Fruit fly (Drosophila melanogaster) whole organism, embryonic: ENCODE results near the gene Ada2a.
A peak's percentile ranks its signal among the peaks of the same experiment; 100 is the strongest.

Experiments used
- Adf1 ChIP-seq: fragments of 200-800 bp; sonication (Bioruptor generic); IDR thresholded peaks from 2 replicates; pipeline ENCODE4 v1.3.6; 2022; ENCODE audit warnings: missing biosample characterization, missing genetic modification characterization
- Bteb2 ChIP-seq: fragments of 200-800 bp; sonication (Bioruptor generic); optimal IDR thresholded peaks from 2 replicates; lab custom pipeline; 2016; ENCODE audit warnings: missing biosample characterization, missing genetic modification characterization
- CG11504 ChIP-seq: fragments of 200-800 bp; sonication (Bioruptor generic); optimal IDR thresholded peaks from 3 replicates; lab custom pipeline; 2019; ENCODE audit warnings: missing biosample characterization, mild to moderate bottlenecking, missing genetic modification characterization, moderate library complexity
- CG12391 ChIP-seq: fragments of 200-800 bp; sonication (Bioruptor generic); optimal IDR thresholded peaks from 3 replicates; lab custom pipeline; 2018; ENCODE audit warnings: missing biosample characterization, mild to moderate bottlenecking, missing genetic modification characterization, moderate library complexity
- CG14050 ChIP-seq: fragments of 200-800 bp; sonication (Bioruptor generic); IDR thresholded peaks from 3 replicates; pipeline ENCODE4 v1.3.6; 2022; ENCODE audit warnings: missing biosample characterization, missing genetic modification characterization
- CG15269 ChIP-seq: fragments of 200-800 bp; sonication (Bioruptor generic); optimal IDR thresholded peaks from 2 replicates; lab custom pipeline; 2018; ENCODE audit warnings: missing biosample characterization, mild to moderate bottlenecking, missing genetic modification characterization, moderate library complexity
- CG1529 ChIP-seq: fragments of 200-800 bp; sonication (Bioruptor generic); optimal IDR thresholded peaks from 3 replicates; lab custom pipeline; 2018; ENCODE audit warnings: missing biosample characterization, missing genetic modification characterization
- CG16779 ChIP-seq: fragments of 200-800 bp; sonication (Bioruptor generic); IDR thresholded peaks from 2 replicates; pipeline ENCODE4 v1.3.6; 2022; ENCODE audit warnings: missing biosample characterization, missing genetic modification characterization
- CG17612 ChIP-seq: fragments of 200-800 bp; sonication (Bioruptor generic); IDR thresholded peaks from 2 replicates; pipeline ENCODE4 v1.3.6; 2022; ENCODE audit warnings: missing biosample characterization, missing genetic modification characterization
- CG18599 ChIP-seq: fragments of 200-800 bp; sonication (Bioruptor generic); optimal IDR thresholded peaks from 3 replicates; lab custom pipeline; 2017; ENCODE audit warnings: missing biosample characterization, missing genetic modification characterization, mild to moderate bottlenecking, moderate library complexity, missing genetic modification reagents
- CG18619 ChIP-seq: fragments of 200-800 bp; sonication (Bioruptor generic); optimal IDR thresholded peaks from 3 replicates; lab custom pipeline; 2017; ENCODE audit warnings: missing biosample characterization, mild to moderate bottlenecking, missing genetic modification characterization
- CG3163 ChIP-seq: fragments of 200-800 bp; sonication (Bioruptor generic); optimal IDR thresholded peaks from 3 replicates; lab custom pipeline; 2016; ENCODE audit warnings: missing biosample characterization, missing genetic modification characterization
- CG34422 ChIP-seq: fragments of 200-800 bp; sonication (Bioruptor generic); IDR thresholded peaks from 3 replicates; pipeline ENCODE4 v1.3.6; 2022; ENCODE audit warnings: missing biosample characterization, missing genetic modification characterization
- CG3995 ChIP-seq: fragments of 200-800 bp; sonication (Bioruptor generic); optimal IDR thresholded peaks from 3 replicates; lab custom pipeline; 2016; ENCODE audit warnings: missing biosample characterization, missing genetic modification characterization
- CG43689 ChIP-seq: fragments of 200-800 bp; sonication (Bioruptor generic); IDR thresholded peaks from 2 replicates; pipeline ENCODE4 v1.3.6; 2022; ENCODE audit warnings: missing biosample characterization, missing genetic modification characterization
- CG4404 ChIP-seq: fragments of 200-800 bp; sonication (Bioruptor generic); IDR thresholded peaks from 2 replicates; pipeline ENCODE4 v1.3.6; 2022; ENCODE audit warnings: missing biosample characterization, missing genetic modification characterization
- CG4730 ChIP-seq: fragments of 200-800 bp; sonication (Bioruptor generic); IDR thresholded peaks from 2 replicates; pipeline ENCODE4 v1.3.6; 2022; ENCODE audit warnings: missing biosample characterization, missing genetic modification characterization
- CG5180 ChIP-seq: fragments of 200-800 bp; sonication (Bioruptor generic); optimal IDR thresholded peaks from 3 replicates; lab custom pipeline; 2017; ENCODE audit warnings: missing biosample characterization, missing genetic modification characterization, mild to moderate bottlenecking, moderate library complexity, missing genetic modification reagents
- CG6272 ChIP-seq: fragments of 200-800 bp; sonication (Bioruptor generic); IDR thresholded peaks from 2 replicates; pipeline ENCODE4 v1.3.6; 2022; ENCODE audit warnings: missing biosample characterization, missing genetic modification characterization
- CG7372 ChIP-seq: fragments of 200-800 bp; sonication (Bioruptor generic); IDR thresholded peaks from 2 replicates; pipeline ENCODE4 v1.3.6; 2022; ENCODE audit warnings: missing biosample characterization, missing genetic modification characterization
- CG7987 ChIP-seq: fragments of 200-800 bp; sonication (Bioruptor generic); optimal IDR thresholded peaks from 2 replicates; lab custom pipeline; 2018; ENCODE audit warnings: missing biosample characterization, mild to moderate bottlenecking, missing genetic modification characterization, moderate library complexity
- CG9876 ChIP-seq: fragments of 200-800 bp; sonication (Bioruptor generic); optimal IDR thresholded peaks from 2 replicates; lab custom pipeline; 2016; ENCODE audit warnings: missing biosample characterization, missing genetic modification characterization
- Chrac-16 ChIP-seq: fragments of 200-800 bp; sonication (Bioruptor generic); optimal IDR thresholded peaks from 3 replicates; lab custom pipeline; 2016; ENCODE audit warnings: missing biosample characterization, missing genetic modification characterization
- ERR ChIP-seq: fragments of 200-800 bp; sonication (Bioruptor generic); optimal IDR thresholded peaks from 2 replicates; lab custom pipeline; 2016; ENCODE audit warnings: missing biosample characterization, missing genetic modification characterization
- Ets97D ChIP-seq: fragments of 200-800 bp; sonication (Bioruptor generic); optimal IDR thresholded peaks from 3 replicates; lab custom pipeline; 2016; ENCODE audit warnings: missing biosample characterization, missing genetic modification characterization
- Hr39 ChIP-seq: fragments of >200 bp; optimal IDR thresholded peaks from 2 replicates; lab custom pipeline; 2017
- Nf-YA ChIP-seq: fragments of 200-800 bp; sonication (Bioruptor generic); IDR thresholded peaks from 2 replicates; pipeline ENCODE4 v1.3.6; 2022; ENCODE audit warnings: missing biosample characterization, missing genetic modification characterization
- Nf-YB ChIP-seq: fragments of 200-800 bp; sonication (Bioruptor generic); optimal IDR thresholded peaks from 3 replicates; lab custom pipeline; 2019; ENCODE audit warnings: missing biosample characterization, mild to moderate bottlenecking, missing genetic modification characterization, moderate library complexity
- Nf-YC ChIP-seq: fragments of 200-800 bp; optimal IDR thresholded peaks from 3 replicates; lab custom pipeline; 2019; ENCODE audit warnings: missing biosample characterization, mild to moderate bottlenecking, missing genetic modification characterization, moderate library complexity
- Opbp ChIP-seq: fragments of 200-800 bp; sonication (Bioruptor generic); IDR thresholded peaks from 3 replicates; pipeline ENCODE4 v1.3.6; 2022; ENCODE audit warnings: missing biosample characterization, missing genetic modification characterization; ENCODE audit not compliant: partially characterized antibody
- Sox102F ChIP-seq: fragments of 200-800 bp; sonication (Bioruptor generic); optimal IDR thresholded peaks from 2 replicates; lab custom pipeline; 2018; ENCODE audit warnings: missing biosample characterization, mild to moderate bottlenecking, missing genetic modification characterization, moderate library complexity
- Trl ChIP-seq, 3 experiments: fragments of >200 bp in 2 of 3; fragments of 200-800 bp in 1 of 3; sonication (Bioruptor generic) in 1 of 3; optimal IDR thresholded peaks; 2 replicates in 1 of 3; 3 replicates in 2 of 3; lab custom pipeline; 2016 to 2017; ENCODE audit warnings: missing biosample characterization in 1 of 3, missing genetic modification characterization in 1 of 3
- Xrp1 ChIP-seq: fragments of 200-800 bp; sonication (Bioruptor generic); IDR thresholded peaks from 2 replicates; pipeline ENCODE4 v1.3.6; 2022; ENCODE audit warnings: missing biosample characterization, missing genetic modification characterization
- bab2 ChIP-seq: fragments of 200-800 bp; sonication (Bioruptor generic); optimal IDR thresholded peaks from 2 replicates; lab custom pipeline; 2016; ENCODE audit warnings: missing biosample characterization, missing genetic modification characterization
- br ChIP-seq: fragments of >200 bp; optimal IDR thresholded peaks from 2 replicates; lab custom pipeline; 2017
- cad ChIP-seq: fragments of >200 bp; optimal IDR thresholded peaks from 2 replicates; lab custom pipeline; 2017; ENCODE audit warnings: missing biosample characterization, missing genetic modification characterization
- caup ChIP-seq: fragments of 200-800 bp; sonication (Bioruptor generic); optimal IDR thresholded peaks from 3 replicates; lab custom pipeline; 2017; ENCODE audit warnings: missing biosample characterization, mild to moderate bottlenecking, missing genetic modification characterization, moderate library complexity; ENCODE audit not compliant: severe bottlenecking
- cg ChIP-seq: fragments of 200-800 bp; sonication (Bioruptor generic); optimal IDR thresholded peaks from 3 replicates; lab custom pipeline; 2019; ENCODE audit warnings: missing biosample characterization, mild to moderate bottlenecking, missing genetic modification characterization, moderate library complexity
- corto ChIP-seq: fragments of 200-800 bp; sonication (Bioruptor generic); optimal IDR thresholded peaks from 2 replicates; lab custom pipeline; 2016; ENCODE audit warnings: missing biosample characterization, mild to moderate bottlenecking, missing genetic modification characterization, moderate library complexity
- ewg ChIP-seq: fragments of 200-800 bp; sonication (Bioruptor generic); optimal IDR thresholded peaks from 3 replicates; lab custom pipeline; 2017; ENCODE audit warnings: mild to moderate bottlenecking, missing biosample characterization, missing genetic modification reagents, missing genetic modification characterization
- hb ChIP-seq: fragments of 200-800 bp; sonication (Bioruptor generic); IDR thresholded peaks from 3 replicates; pipeline ENCODE4 v1.3.6; 2022; ENCODE audit warnings: missing biosample characterization, missing genetic modification characterization; ENCODE audit not compliant: partially characterized antibody
- seq ChIP-seq: fragments of 200-800 bp; sonication (Bioruptor generic); IDR thresholded peaks from 2 replicates; pipeline ENCODE4 v1.3.6; 2022; ENCODE audit warnings: missing biosample characterization, missing genetic modification characterization
- ttk ChIP-seq: fragments of 200-800 bp; sonication (Bioruptor generic); IDR thresholded peaks from 2 replicates; pipeline ENCODE4 v2.1.2; 2022; ENCODE audit warnings: missing biosample characterization, missing genetic modification characterization
- vvl ChIP-seq: fragments of 200-800 bp; sonication (Bioruptor generic); IDR thresholded peaks from 2 replicates; pipeline ENCODE4 v1.3.6; 2022; ENCODE audit warnings: missing biosample characterization, missing genetic modification characterization
- wek ChIP-seq: fragments of 200-800 bp; sonication (Bioruptor generic); optimal IDR thresholded peaks from 3 replicates; lab custom pipeline; 2018; ENCODE audit warnings: missing biosample characterization, mild to moderate bottlenecking, missing genetic modification characterization, moderate library complexity
- zfh2 ChIP-seq: fragments of 200-800 bp; sonication (Bioruptor generic); optimal IDR thresholded peaks from 2 replicates; lab custom pipeline; 2016; ENCODE audit warnings: missing biosample characterization, missing genetic modification characterization

The Ada2a gene

DNA sequence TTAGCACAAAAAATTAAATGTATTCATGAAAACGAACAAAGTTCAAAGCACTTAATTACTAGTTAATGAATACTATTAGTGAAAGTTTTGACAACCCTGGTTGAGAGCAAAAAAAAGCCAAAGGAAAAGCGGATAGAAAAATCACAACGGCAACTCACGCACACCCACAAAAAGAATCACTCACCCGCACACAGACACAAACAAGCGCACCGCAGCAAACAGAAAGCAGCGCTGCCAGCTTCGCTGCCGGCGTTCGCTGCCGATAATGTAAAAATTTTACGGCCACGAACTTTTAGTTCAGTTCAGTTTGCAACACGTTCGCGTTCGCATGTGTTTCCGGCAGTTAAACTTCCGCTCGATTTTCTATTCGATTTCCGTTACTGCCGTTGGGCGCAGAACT is 12.2 kb upstream of the Ada2a start, which contains the start of gene CG18599 (continued):
- TF ChIP-seq CG43689 (peak; percentile 9; the same call in 1 of the 2 replicates), Bteb2 (GFP tag; lab: Kevin White, UChicago) (no peak), CG7372 (GFP tag; lab: Robert Waterston, UW) (no peak), CG11504 (tag; lab: Kevin White, UChicago) (no peak), Hr39 (lab: Kevin White, UChicago) (no peak), Chrac-16 (GFP tag; lab: Kevin White, UChicago) (no peak), CG18619 (no peak), CG15269 (tag; lab: Kevin White, UChicago) (no peak), CG16779 (GFP tag; lab: Robert Waterston, UW) (no peak), CG1529 (GFP tag; lab: Kevin White, UChicago) (no peak), zfh2 (GFP tag; lab: Kevin White, UChicago) (no peak), ttk (GFP tag; lab: Robert Waterston, UW) (no peak), Opbp (no peak), Sox102F (GFP tag; lab: Kevin White, UChicago) (no peak), Nf-YA (0 out of 2 replicates have a peak, but pooled peaks have one; percentile 20), Nf-YC (tag; lab: Kevin White, UChicago) (no peak), CG6272 (GFP tag; lab: Robert Waterston, UW) (0 out of 2 replicates have a peak, but pooled peaks have one; percentile 25), corto (GFP tag; lab: Kevin White, UChicago) (no peak), ERR (GFP tag; lab: Kevin White, UChicago) (no peak), Xrp1 (GFP tag; lab: Robert Waterston, UW) (no peak), CG4730 (GFP tag; lab: Robert Waterston, UW) (no peak), CG4404 (GFP tag; lab: Robert Waterston, UW) (peak; percentile 19; the same call in 1 of the 2 replicates), cad (GFP tag; lab: Kevin White, UChicago) (no peak), CG7987 (GFP tag; lab: Kevin White, UChicago) (no peak), Ets97D (GFP tag; lab: Kevin White, UChicago) (peak; percentile 48), CG12391 (tag; lab: Kevin White, UChicago) (no peak), CG17612 (no peak), wek (GFP tag; lab: Kevin White, UChicago) (no peak), caup (GFP tag; lab: Kevin White, UChicago) (no peak), br (lab: Kevin White, UChicago) (no peak), hb (GFP tag; lab: Robert Waterston, UW) (no peak), CG34422 (GFP tag; lab: Robert Waterston, UW) (no peak), CG5180 (GFP tag; lab: Kevin White, UChicago) (no peak), vvl (GFP tag; lab: Robert Waterston, UW) (no peak)
- TF ChIP-seq, all 482 proteins: peak for 9

DNA sequence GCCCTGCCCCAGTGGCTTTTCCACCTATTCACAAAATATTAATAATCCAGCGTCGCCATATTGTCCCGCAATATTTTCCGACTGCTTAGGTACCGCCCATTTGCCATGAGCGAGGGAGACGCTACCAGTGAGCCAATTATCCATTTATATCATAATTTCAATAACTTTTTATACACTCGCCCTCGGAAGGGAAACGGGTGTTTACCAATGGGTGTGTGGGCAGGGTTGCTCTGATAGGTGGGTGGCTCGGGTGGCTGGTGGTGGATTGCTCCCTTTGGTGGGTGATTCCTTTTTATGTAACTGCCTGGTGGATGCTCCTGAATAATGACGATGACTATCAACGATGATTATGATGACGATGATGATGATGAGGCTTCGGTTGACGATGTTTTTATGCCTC is 11.4 kb upstream of the Ada2a start:
- peak; percentile 93 for TF ChIP-seq Nf-YC (tag; lab: Kevin White, UChicago)
- TF ChIP-seq Nf-YB: peak; percentile 94
- peak; percentile 51; the same call in 1 of the 2 replicates for TF ChIP-seq seq (GFP tag; lab: Robert Waterston, UW)
- TF ChIP-seq Xrp1 (GFP tag; lab: Robert Waterston, UW): no peak
- TF ChIP-seq CG9876: no peak

DNA sequence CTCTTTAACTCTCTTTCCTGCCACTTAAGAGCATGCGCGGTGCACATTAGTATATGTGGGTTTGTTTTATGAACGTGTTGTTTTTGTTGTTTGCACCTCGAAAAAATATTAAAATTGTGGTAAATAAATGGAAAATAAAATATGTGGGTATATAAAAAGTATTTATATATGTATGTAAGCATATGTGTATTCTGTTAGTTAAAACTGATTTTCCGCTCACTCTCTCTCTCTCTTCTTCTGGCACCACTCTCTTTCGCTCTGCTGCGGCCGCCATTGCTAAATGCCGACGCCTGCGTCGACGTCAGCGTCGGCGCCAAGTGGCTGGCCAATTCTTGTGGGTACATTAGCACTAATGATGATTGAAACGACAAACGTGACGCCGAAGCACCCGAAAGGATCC is 10.0 kb upstream of the Ada2a start:
- TF ChIP-seq Adf1 (GFP tag; lab: Robert Waterston, UW) (peak; percentile 87), ewg (peak; percentile 78), CG3163 (GFP tag; lab: Kevin White, UChicago) (peak; percentile 42), Nf-YC (tag; lab: Kevin White, UChicago) (peak; percentile 62), Trl (optimal IDR thresholded peaks at IDR 0.05; lab: Kevin White, UChicago) (peak; percentile 62 to 77), Trl (GFP tag; optimal IDR thresholded peaks at IDR 0.05; lab: Kevin White, UChicago) (no peak), CG18599 (GFP tag; lab: Kevin White, UChicago) (peak; percentile 6), CG14050 (GFP tag; lab: Robert Waterston, UW) (no peak), cg (GFP tag; lab: Kevin White, UChicago) (peak; percentile 11), Nf-YB (peak; percentile 32), CG3995 (no peak), bab2 (no peak)
